Fruit fly (Drosophila melanogaster) whole organism, embryonic: ENCODE measurements around the gene CG31650.

Source experiments
- B-H2 ChIP-seq: fragments of 200-800 bp; sonication (Bioruptor generic); optimal IDR thresholded peaks from 2 replicates; lab custom pipeline; 2018; ENCODE audit warnings: missing biosample characterization, mild to moderate bottlenecking, missing genetic modification characterization
- Blimp-1 ChIP-seq: fragments of 200-800 bp; sonication (Bioruptor generic); optimal IDR thresholded peaks from 3 replicates; lab custom pipeline; 2018; ENCODE audit warnings: missing biosample characterization, missing genetic modification characterization, mild to moderate bottlenecking, moderate library complexity, missing genetic modification reagents
- CG1233 ChIP-seq: fragments of 200-800 bp; sonication (Bioruptor generic); optimal IDR thresholded peaks from 4 replicates; lab custom pipeline; 2018; ENCODE audit warnings: missing biosample characterization, mild to moderate bottlenecking, missing genetic modification characterization
- CG12769 ChIP-seq: fragments of 200-800 bp; sonication (Bioruptor generic); optimal IDR thresholded peaks from 2 replicates; lab custom pipeline; 2019; ENCODE audit warnings: missing biosample characterization, mild to moderate bottlenecking, missing genetic modification characterization, moderate library complexity
- CG13287 ChIP-seq: fragments of 200-800 bp; sonication (Bioruptor generic); IDR thresholded peaks from 2 replicates; pipeline ENCODE4 v1.3.6; 2022; ENCODE audit warnings: missing biosample characterization, missing genetic modification characterization; ENCODE audit not compliant: partially characterized antibody
- CG14965 ChIP-seq: fragments of 200-800 bp; sonication (Bioruptor generic); optimal IDR thresholded peaks from 2 replicates; lab custom pipeline; 2016; ENCODE audit warnings: missing biosample characterization, missing genetic modification characterization, borderline replicate concordance
- CG15269 ChIP-seq: fragments of 200-800 bp; sonication (Bioruptor generic); optimal IDR thresholded peaks from 2 replicates; lab custom pipeline; 2018; ENCODE audit warnings: missing biosample characterization, mild to moderate bottlenecking, missing genetic modification characterization, moderate library complexity
- CG1529 ChIP-seq: fragments of 200-800 bp; sonication (Bioruptor generic); optimal IDR thresholded peaks from 3 replicates; lab custom pipeline; 2018; ENCODE audit warnings: missing biosample characterization, missing genetic modification characterization
- CG15514 ChIP-seq: fragments of 200-800 bp; sonication (Bioruptor generic); optimal IDR thresholded peaks from 3 replicates; lab custom pipeline; 2017; ENCODE audit warnings: missing biosample characterization, missing genetic modification characterization, mild to moderate bottlenecking, moderate library complexity, missing genetic modification reagents
- CG1792 ChIP-seq: fragments of 200-800 bp; sonication (Bioruptor generic); optimal IDR thresholded peaks from 2 replicates; lab custom pipeline; 2016; ENCODE audit warnings: missing biosample characterization, missing genetic modification characterization
- CG18476 ChIP-seq: fragments of 200-800 bp; sonication (Bioruptor generic); optimal IDR thresholded peaks from 2 replicates; lab custom pipeline; 2016; ENCODE audit warnings: missing biosample characterization, mild to moderate bottlenecking, missing genetic modification characterization
- CG2116 ChIP-seq: fragments of 200-800 bp; sonication (Bioruptor generic); optimal IDR thresholded peaks from 3 replicates; lab custom pipeline; 2018; ENCODE audit warnings: missing biosample characterization, mild to moderate bottlenecking, missing genetic modification characterization
- CG2129 ChIP-seq: fragments of 200-800 bp; sonication (Bioruptor generic); IDR thresholded peaks from 2 replicates; pipeline ENCODE4 v1.3.6; 2022; ENCODE audit warnings: missing biosample characterization, missing genetic modification characterization; ENCODE audit not compliant: partially characterized antibody
- CG31224 ChIP-seq: fragments of 200-800 bp; sonication (Bioruptor generic); IDR thresholded peaks from 2 replicates; pipeline ENCODE4 v1.3.6; 2022; ENCODE audit warnings: missing biosample characterization, missing genetic modification characterization
- CG3407 ChIP-seq: fragments of 200-800 bp; sonication (Bioruptor generic); optimal IDR thresholded peaks from 2 replicates; lab custom pipeline; 2018; ENCODE audit warnings: missing biosample characterization, mild to moderate bottlenecking, missing genetic modification characterization
- CG34224 ChIP-seq: fragments of 200-800 bp; sonication (Bioruptor generic); IDR thresholded peaks from 3 replicates; pipeline ENCODE4 v1.3.6; 2022; ENCODE audit warnings: missing biosample characterization, missing genetic modification characterization; ENCODE audit not compliant: partially characterized antibody
- CG3726 ChIP-seq: fragments of 200-800 bp; sonication (Bioruptor generic); IDR thresholded peaks from 3 replicates; pipeline ENCODE4, ENCODE4 v1.3.6; 2022; ENCODE audit warnings: missing biosample characterization, missing genetic modification characterization
- CG4707 ChIP-seq: fragments of 200-800 bp; sonication (Bioruptor generic); optimal IDR thresholded peaks from 2 replicates; lab custom pipeline; 2018; ENCODE audit warnings: missing biosample characterization, mild to moderate bottlenecking, missing genetic modification characterization, moderate library complexity
- CG4820 ChIP-seq: fragments of 200-800 bp; sonication (Bioruptor generic); optimal IDR thresholded peaks from 3 replicates; lab custom pipeline; 2016; ENCODE audit warnings: missing biosample characterization, missing genetic modification characterization
- CG6175 ChIP-seq: fragments of 200-800 bp; sonication (Bioruptor generic); IDR thresholded peaks from 3 replicates; pipeline ENCODE4 v1.3.6; 2022; ENCODE audit warnings: missing biosample characterization, missing genetic modification characterization
- CG6683 ChIP-seq: fragments of 200-800 bp; sonication (Bioruptor generic); optimal IDR thresholded peaks from 2 replicates; lab custom pipeline; 2017; ENCODE audit warnings: missing biosample characterization, mild to moderate bottlenecking, missing genetic modification characterization, missing genetic modification reagents
- CG7786 ChIP-seq: fragments of 200-800 bp; sonication (Bioruptor generic); optimal IDR thresholded peaks from 2 replicates; lab custom pipeline; 2016; ENCODE audit warnings: missing biosample characterization, missing genetic modification characterization
- CG8281 ChIP-seq: fragments of 200-800 bp; sonication (Bioruptor generic); optimal IDR thresholded peaks from 2 replicates; lab custom pipeline; 2018; ENCODE audit warnings: missing biosample characterization, mild to moderate bottlenecking, missing genetic modification characterization, moderate library complexity
- CG9727 ChIP-seq: fragments of 200-800 bp; sonication (Bioruptor generic); optimal IDR thresholded peaks from 3 replicates; lab custom pipeline; 2017; ENCODE audit warnings: missing biosample characterization, mild to moderate bottlenecking, missing genetic modification characterization
- CG9817 ChIP-seq: fragments of 200-800 bp; sonication (Bioruptor generic); optimal IDR thresholded peaks from 2 replicates; lab custom pipeline; 2018; ENCODE audit warnings: missing biosample characterization, mild to moderate bottlenecking, missing genetic modification characterization, moderate library complexity
- CG9876 ChIP-seq: fragments of 200-800 bp; sonication (Bioruptor generic); optimal IDR thresholded peaks from 2 replicates; lab custom pipeline; 2016; ENCODE audit warnings: missing biosample characterization, missing genetic modification characterization
- Chrac-16 ChIP-seq: fragments of 200-800 bp; sonication (Bioruptor generic); optimal IDR thresholded peaks from 3 replicates; lab custom pipeline; 2016; ENCODE audit warnings: missing biosample characterization, missing genetic modification characterization
- CrebB ChIP-seq: fragments of 200-800 bp; sonication (Bioruptor generic); optimal IDR thresholded peaks from 3 replicates; lab custom pipeline; 2018; ENCODE audit warnings: missing biosample characterization, mild to moderate bottlenecking, missing genetic modification characterization
- HmgZ ChIP-seq: fragments of 200-800 bp; sonication (Bioruptor generic); optimal IDR thresholded peaks from 2 replicates; lab custom pipeline; 2018; ENCODE audit warnings: missing biosample characterization, mild to moderate bottlenecking, missing genetic modification characterization
- Hr3 ChIP-seq: fragments of 200-800 bp; sonication (Bioruptor generic); optimal IDR thresholded peaks from 3 replicates; lab custom pipeline; 2016; ENCODE audit warnings: missing biosample characterization, missing genetic modification characterization
- NFAT ChIP-seq: fragments of 200-800 bp; sonication (Bioruptor generic); IDR thresholded peaks from 2 replicates; pipeline ENCODE4 v1.3.6; 2022; ENCODE audit warnings: missing biosample characterization, missing genetic modification characterization
- Spps ChIP-seq: fragments of 200-800 bp; sonication (Bioruptor generic); optimal IDR thresholded peaks from 2 replicates; lab custom pipeline; 2018; ENCODE audit warnings: missing biosample characterization, mild to moderate bottlenecking, missing genetic modification characterization
- Taf1 ChIP-seq: fragments of 200-800 bp; sonication (Bioruptor generic); IDR thresholded peaks from 2 replicates; pipeline ENCODE4 v1.3.6; 2022; ENCODE audit warnings: missing biosample characterization, missing genetic modification characterization
- Trl ChIP-seq, 3 experiments: fragments of >200 bp in 2 of 3; fragments of 200-800 bp in 1 of 3; sonication (Bioruptor generic) in 1 of 3; optimal IDR thresholded peaks; 2 replicates in 1 of 3; 3 replicates in 2 of 3; lab custom pipeline; 2016 to 2017; ENCODE audit warnings: missing biosample characterization in 1 of 3, missing genetic modification characterization in 1 of 3
- croc ChIP-seq: fragments of 200-800 bp; sonication (Bioruptor generic); conservative IDR thresholded peaks from 3 replicates; pipeline ENCODE4 v1.3.6; 2022; ENCODE audit warnings: missing biosample characterization, missing genetic modification characterization
- emc ChIP-seq: fragments of 200-800 bp; sonication (Bioruptor generic); optimal IDR thresholded peaks from 2 replicates; lab custom pipeline; 2016; ENCODE audit warnings: missing biosample characterization, missing genetic modification characterization
- ewg ChIP-seq: fragments of 200-800 bp; sonication (Bioruptor generic); optimal IDR thresholded peaks from 3 replicates; lab custom pipeline; 2017; ENCODE audit warnings: mild to moderate bottlenecking, missing biosample characterization, missing genetic modification reagents, missing genetic modification characterization
- fu2 ChIP-seq: fragments of 200-800 bp; sonication (Bioruptor generic); optimal IDR thresholded peaks from 2 replicates; lab custom pipeline; 2016; ENCODE audit warnings: missing biosample characterization, missing genetic modification characterization
- ham ChIP-seq: fragments of 200-800 bp; sonication (Bioruptor generic); IDR thresholded peaks from 2 replicates; pipeline ENCODE4 v1.3.6; 2022; ENCODE audit warnings: missing biosample characterization, missing genetic modification characterization
- her ChIP-seq: fragments of 200-800 bp; sonication (Bioruptor generic); optimal IDR thresholded peaks from 2 replicates; lab custom pipeline; 2016; ENCODE audit warnings: missing biosample characterization, missing genetic modification characterization
- hth ChIP-seq: fragments of >200 bp; optimal IDR thresholded peaks from 2 replicates; lab custom pipeline; 2017; ENCODE audit warnings: inconsistent platforms
- ken ChIP-seq: fragments of 200-800 bp; sonication (Bioruptor generic); IDR thresholded peaks from 3 replicates; pipeline ENCODE4 v1.3.6; 2022; ENCODE audit warnings: missing biosample characterization, missing genetic modification characterization
- knrl ChIP-seq: fragments of 200-800 bp; sonication (Bioruptor generic); IDR thresholded peaks from 3 replicates; pipeline ENCODE4 v1.3.6; 2022; ENCODE audit warnings: missing biosample characterization, missing genetic modification characterization; ENCODE audit not compliant: partially characterized antibody
- lola ChIP-seq, 3 experiments: fragments of >200 bp in 2 of 3; fragments of 200-800 bp in 1 of 3; sonication (Bioruptor generic) in 1 of 3; optimal IDR thresholded peaks; 2 replicates each; lab custom pipeline; 2017 to 2019; ENCODE audit warnings: missing biosample characterization in 3 of 3, missing genetic modification characterization in 3 of 3, mild to moderate bottlenecking in 1 of 3, moderate library complexity in 1 of 3
- mld ChIP-seq: fragments of 200-800 bp; sonication (Bioruptor generic); IDR thresholded peaks from 3 replicates; pipeline ENCODE4 v1.3.6; 2022; ENCODE audit warnings: missing biosample characterization, missing genetic modification characterization; ENCODE audit not compliant: partially characterized antibody
- oc ChIP-seq: fragments of 200-800 bp; sonication (Bioruptor generic); optimal IDR thresholded peaks from 2 replicates; lab custom pipeline; 2018; ENCODE audit warnings: missing biosample characterization, mild to moderate bottlenecking, missing genetic modification characterization, moderate library complexity
- onecut ChIP-seq: fragments of 200-800 bp; sonication (Bioruptor generic); IDR thresholded peaks from 2 replicates; pipeline ENCODE4 v1.3.6; 2022; ENCODE audit warnings: missing biosample characterization, missing genetic modification characterization
- salm ChIP-seq: fragments of 200-800 bp; sonication (Bioruptor generic); optimal IDR thresholded peaks from 2 replicates; lab custom pipeline; 2018; ENCODE audit warnings: missing biosample characterization, mild to moderate bottlenecking, missing genetic modification characterization
- wdn ChIP-seq: fragments of 200-800 bp; sonication (Bioruptor generic); IDR thresholded peaks from 2 replicates; pipeline ENCODE4 v1.3.6; 2022; ENCODE audit warnings: missing biosample characterization, missing genetic modification characterization
- wek ChIP-seq: fragments of 200-800 bp; sonication (Bioruptor generic); optimal IDR thresholded peaks from 3 replicates; lab custom pipeline; 2018; ENCODE audit warnings: missing biosample characterization, mild to moderate bottlenecking, missing genetic modification characterization, moderate library complexity

CG31650 gene

DNA sequence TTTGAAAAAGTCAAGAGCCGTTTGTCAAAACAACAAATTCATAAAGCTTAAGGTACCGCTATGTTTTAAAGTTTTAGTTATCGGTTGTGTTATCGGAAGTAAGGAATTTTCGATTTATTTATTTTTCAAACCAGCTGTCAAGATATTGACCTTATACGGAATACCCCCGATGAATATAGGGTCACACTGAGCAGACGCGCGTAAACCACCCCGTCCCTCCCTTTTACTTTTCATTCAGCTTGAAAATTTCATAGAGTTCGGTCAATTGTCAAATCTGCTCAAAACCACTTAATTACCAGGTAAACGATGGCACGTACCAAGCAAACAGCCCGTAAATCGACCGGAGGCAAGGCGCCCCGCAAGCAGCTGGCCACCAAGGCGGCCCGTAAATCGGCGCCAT lies 10.4 kb upstream of the CG31650 start, which contains the start of the genes CG14036 and His3.3A (continued):
- TF ChIP-seq CG9727 (GFP tag; lab: Kevin White, UChicago), result peak; percentile 32
- 0 out of 3 replicates have a peak, but pooled peaks have one; percentile 41 for TF ChIP-seq mld (GFP tag; lab: Robert Waterston, UW)
- TF ChIP-seq CG2116 (GFP tag; lab: Kevin White, UChicago), result peak; percentile 90
- no peak for TF ChIP-seq CG2129 (GFP tag; lab: Robert Waterston, UW)
- no peak for TF ChIP-seq lola (GFP tag; optimal IDR thresholded peaks at IDR 0.05; lab: Kevin White, UChicago)
- no peak for TF ChIP-seq fu2 (GFP tag; lab: Kevin White, UChicago)
- no peak for TF ChIP-seq ham (GFP tag; lab: Robert Waterston, UW)
- TF ChIP-seq CG12769 (tag; lab: Kevin White, UChicago), result peak; percentile 20
- no peak for TF ChIP-seq salm
- no peak for TF ChIP-seq CG7786 (GFP tag; lab: Kevin White, UChicago)
- peak; percentile 74 for TF ChIP-seq HmgZ (tag; lab: Kevin White, UChicago)
- TF ChIP-seq B-H2, result peak; percentile 30
- TF ChIP-seq CrebB (tag; lab: Kevin White, UChicago), result no peak
- TF ChIP-seq CG34224 (GFP tag; lab: Robert Waterston, UW), result peak; percentile 80
- TF ChIP-seq CG31224, result no peak
- no peak for TF ChIP-seq hth (lab: Kevin White, UChicago)
- TF ChIP-seq croc, result no peak
- TF ChIP-seq wek, result peak; percentile 100
- TF ChIP-seq CG18476 (GFP tag; lab: Kevin White, UChicago), result no peak
- TF ChIP-seq CG9876 (GFP tag; lab: Kevin White, UChicago), result no peak
- TF ChIP-seq CG15514 (GFP tag; lab: Kevin White, UChicago), result peak; percentile 82
- no peak for TF ChIP-seq CG3407
- peak; percentile 81 for TF ChIP-seq CG13287
- peak; percentile 69 for TF ChIP-seq Blimp-1
- TF ChIP-seq CG9817 (tag; lab: Kevin White, UChicago), result peak; percentile 11
- TF ChIP-seq Taf1, result no peak
- peak; percentile 52; the same call in 2 of the 3 replicates for TF ChIP-seq knrl (GFP tag; lab: Robert Waterston, UW)
- no peak for TF ChIP-seq CG15269 (tag; lab: Kevin White, UChicago)
- no peak for TF ChIP-seq CG8281 (tag; lab: Kevin White, UChicago)
- no peak for TF ChIP-seq ken (GFP tag; lab: Robert Waterston, UW)
- no peak for TF ChIP-seq Chrac-16 (GFP tag; lab: Kevin White, UChicago)
- TF ChIP-seq CG1529 (GFP tag; lab: Kevin White, UChicago), result no peak
- TF ChIP-seq emc (GFP tag; lab: Kevin White, UChicago), result no peak
- peak; percentile 90 for TF ChIP-seq CG4820
- no peak for TF ChIP-seq her (GFP tag; lab: Kevin White, UChicago)
- TF ChIP-seq ewg (GFP tag; lab: Kevin White, UChicago), result peak; percentile 40
- TF ChIP-seq Spps (tag; lab: Kevin White, UChicago), result peak; percentile 1
- no peak for TF ChIP-seq CG14965 (GFP tag; lab: Kevin White, UChicago)
- no peak for TF ChIP-seq CG4707 (GFP tag; lab: Kevin White, UChicago)
- TF ChIP-seq Hr3 (GFP tag; lab: Kevin White, UChicago), result no peak
- no peak for TF ChIP-seq oc (tag; lab: Kevin White, UChicago)
- TF ChIP-seq NFAT, result no peak
- TF ChIP-seq CG1792, result no peak
- no peak for TF ChIP-seq CG3726
- no peak for TF ChIP-seq wdn
- no peak for TF ChIP-seq CG6683
- TF ChIP-seq CG1233 (GFP tag; lab: Kevin White, UChicago), result no peak
- TF ChIP-seq CG6175 (GFP tag; lab: Robert Waterston, UW), result no peak
- no peak for TF ChIP-seq onecut
- no peak for TF ChIP-seq Trl (optimal IDR thresholded peaks at IDR 0.05; lab: Kevin White, UChicago)
- no peak for TF ChIP-seq Trl (GFP tag; optimal IDR thresholded peaks at IDR 0.05; lab: Kevin White, UChicago)
